Worm (Caenorhabditis elegans): ENCODE data around the gene W02B12.11.
A peak's percentile ranks its signal among the peaks of the same experiment; 100 is the strongest.

Gene W02B12.11

ce11 chrII:11473525-11474181 lies at the start of gene W02B12.11, which contains the start of gene metl-1 (continued):
- TF ChIP-seq daf-8 (GFP tag; IDR thresholded peaks at IDR 0.05) (no peak), snpc-4 (tag; optimal IDR thresholded peaks at IDR 0.05) (no peak), madf-9 (GFP tag; conservative IDR thresholded peaks at IDR 0.05) (peak; percentile 62), nhr-25 (tag; optimal IDR thresholded peaks at IDR 0.05; ENCODE audit: borderline replicate concordance, insufficient read depth) (peak; percentile 65), set-16 (GFP tag; IDR thresholded peaks at IDR 0.05) (peak; percentile 32; the same call in 1 of the 2 replicates), D1046.2 (GFP tag; IDR thresholded peaks at IDR 0.05) (no peak), mdt-29 (GFP tag; IDR thresholded peaks at IDR 0.05) (no peak), zfp-2 (tag; optimal IDR thresholded peaks at IDR 0.05) (no peak), spr-3 (GFP tag; optimal IDR thresholded peaks at IDR 0.05) (peak; percentile 71), ceh-32 (tag; optimal IDR thresholded peaks at IDR 0.05; ENCODE audit: poor library complexity) (no peak), hlh-11 (tag; optimal IDR thresholded peaks at IDR 0.05) (peak; percentile 83), jun-1 (tag; optimal IDR thresholded peaks at IDR 0.05) (peak; percentile 65), lin-38 (GFP tag; IDR thresholded peaks at IDR 0.05) (peak; percentile 88), lir-3 (tag; optimal IDR thresholded peaks at IDR 0.05) (no peak), fos-1 (tag; optimal IDR thresholded peaks at IDR 0.05) (no peak), rbr-2 (tag; optimal IDR thresholded peaks at IDR 0.05) (peak; percentile 83), lim-7 (GFP tag; IDR thresholded peaks at IDR 0.05) (peak; percentile 60; the same call in 1 of the 2 replicates), nhr-102 (tag; optimal IDR thresholded peaks at IDR 0.05) (peak; percentile 88), hif-1 (tag; optimal IDR thresholded peaks at IDR 0.05) (peak in 1 of 2 experiments; percentile 68), mxl-2 (GFP tag; conservative IDR thresholded peaks at IDR 0.05) (no peak), unc-39 (tag; optimal IDR thresholded peaks at IDR 0.05) (no peak), zag-1 (tag; optimal IDR thresholded peaks at IDR 0.05) (no peak), ama-1 (optimal IDR thresholded peaks at IDR 0.05) (peak; percentile 25), F26F4.8 (GFP tag; conservative IDR thresholded peaks at IDR 0.05) (no peak), zip-2 (tag; optimal IDR thresholded peaks at IDR 0.05) (peak; percentile 6), egl-43 (GFP tag; IDR thresholded peaks at IDR 0.05) (peak; percentile 68), F49E8.2 (tag; optimal IDR thresholded peaks at IDR 0.05; ENCODE audit: borderline replicate concordance) (peak; percentile 40), nhr-41 (GFP tag; IDR thresholded peaks at IDR 0.05) (peak; percentile 28; the same call in 1 of the 2 replicates), nhr-237 (tag; optimal IDR thresholded peaks at IDR 0.05) (no peak), nhr-11 (tag; optimal IDR thresholded peaks at IDR 0.05) (peak; percentile 7), T20F7.1 (GFP tag; optimal IDR thresholded peaks at IDR 0.05) (no peak), T26A8.4 (GFP tag; IDR thresholded peaks at IDR 0.05) (peak; percentile 92), ceh-62 (tag; optimal IDR thresholded peaks at IDR 0.05) (no peak), dve-1 (tag; optimal IDR thresholded peaks at IDR 0.05; ENCODE audit: insufficient read depth) (peak; percentile 88), lin-39 (tag; optimal IDR thresholded peaks at IDR 0.05) (no peak), skn-1 (tag; optimal IDR thresholded peaks at IDR 0.05) (no peak), unc-62 (GFP tag; optimal IDR thresholded peaks at IDR 0.05 in 1 of 2) (peak in 1 of 2 experiments; percentile 88), unc-62 (tag; optimal IDR thresholded peaks at IDR 0.05) (no peak), Y5F2A.4 (GFP tag; optimal IDR thresholded peaks at IDR 0.05) (no peak), madf-5 (GFP tag; IDR thresholded peaks at IDR 0.05) (no peak), nhr-6 (tag; optimal IDR thresholded peaks at IDR 0.05) (peak; percentile 68), F37D6.2 (tag; optimal IDR thresholded peaks at IDR 0.05) (peak; percentile 45), tag-97 (GFP tag; IDR thresholded peaks at IDR 0.05) (no peak), vab-7 (GFP tag; IDR thresholded peaks at IDR 0.05) (no peak), daf-16 (GFP tag; optimal IDR thresholded peaks at IDR 0.05) (peak in 1 of 2 experiments; percentile 35), daf-16 (tag; optimal IDR thresholded peaks at IDR 0.05) (peak; percentile 79), attf-4 (tag; optimal IDR thresholded peaks at IDR 0.05) (no peak), ZK337.2 (GFP tag; IDR thresholded peaks at IDR 0.05) (no peak), nhr-77 (tag; optimal IDR thresholded peaks at IDR 0.05) (no peak), sdz-12 (GFP tag; optimal IDR thresholded peaks at IDR 0.05) (no peak), saeg-2 (GFP tag; IDR thresholded peaks at IDR 0.05) (0 out of 2 replicates have a peak, but pooled peaks have one; percentile 66)
